Worm (Caenorhabditis elegans): ENCODE results near the gene gpch-1.

- no peak for TF ChIP-seq snpc-4 (tag; optimal IDR thresholded peaks at IDR 0.05)
- no peak for TF ChIP-seq jun-1 (tag; optimal IDR thresholded peaks at IDR 0.05)
- no peak for TF ChIP-seq lin-15B (tag; optimal IDR thresholded peaks at IDR 0.05)
- TF ChIP-seq elt-1 (tag; optimal IDR thresholded peaks at IDR 0.05): no peak
- no peak for TF ChIP-seq nhr-76 (tag; optimal IDR thresholded peaks at IDR 0.05)
- TF ChIP-seq ceh-82 (tag; optimal IDR thresholded peaks at IDR 0.05): no peak
These were observed 13.9 kb upstream of the gpch-1 start, which contains the start of gene R07E5.4 for ce11 chrIII:4394496-4394895.

All from whole organism, L3 larva.